Fruit fly (Drosophila melanogaster) whole organism, embryonic: ENCODE results near the gene Bsg.

Experiments used
- Awh ChIP-seq: fragments of 200-800 bp; sonication (Bioruptor generic); IDR thresholded peaks from 2 replicates; pipeline ENCODE4, ENCODE4 v1.3.6; 2022; ENCODE audit warnings: missing biosample characterization, missing genetic modification characterization
- BEAF-32 ChIP-seq: fragments of 200-800 bp; sonication (Bioruptor generic); optimal IDR thresholded peaks from 3 replicates; lab custom pipeline; 2017; ENCODE audit warnings: missing biosample characterization, missing genetic modification characterization, mild to moderate bottlenecking, moderate library complexity, missing genetic modification reagents
- BtbVII ChIP-seq: fragments of 200-800 bp; sonication (Bioruptor generic); optimal IDR thresholded peaks from 3 replicates; lab custom pipeline; 2017; ENCODE audit warnings: missing biosample characterization, mild to moderate bottlenecking, missing genetic modification characterization
- CG10979 ChIP-seq: fragments of 200-800 bp; sonication (Bioruptor generic); optimal IDR thresholded peaks from 2 replicates; lab custom pipeline; 2018; ENCODE audit warnings: missing biosample characterization, mild to moderate bottlenecking, missing genetic modification characterization, moderate library complexity
- CG13296 ChIP-seq: fragments of 200-800 bp; sonication (Bioruptor generic); optimal IDR thresholded peaks from 3 replicates; lab custom pipeline; 2018; ENCODE audit warnings: missing biosample characterization, mild to moderate bottlenecking, missing genetic modification characterization
- CG15479 ChIP-seq: fragments of 200-800 bp; sonication (Bioruptor generic); optimal IDR thresholded peaks from 3 replicates; lab custom pipeline; 2019; ENCODE audit warnings: missing biosample characterization, mild to moderate bottlenecking, missing genetic modification characterization, moderate library complexity
- CG1647 ChIP-seq: fragments of 200-800 bp; sonication (Bioruptor generic); optimal IDR thresholded peaks from 3 replicates; lab custom pipeline; 2016; ENCODE audit warnings: missing biosample characterization, missing genetic modification characterization
- CG16815 ChIP-seq: fragments of 200-800 bp; sonication (Bioruptor generic); optimal IDR thresholded peaks from 3 replicates; lab custom pipeline; 2017; ENCODE audit warnings: missing biosample characterization, mild to moderate bottlenecking, missing genetic modification characterization
- CG17359 ChIP-seq: fragments of 200-800 bp; sonication (Bioruptor generic); optimal IDR thresholded peaks from 3 replicates; lab custom pipeline; 2018; ENCODE audit warnings: missing biosample characterization, mild to moderate bottlenecking, missing genetic modification characterization, moderate library complexity
- CG17912 ChIP-seq: fragments of 200-800 bp; sonication (Bioruptor generic); optimal IDR thresholded peaks from 2 replicates; lab custom pipeline; 2018; ENCODE audit warnings: missing biosample characterization, mild to moderate bottlenecking, missing genetic modification characterization
- CG2199 ChIP-seq: fragments of 200-800 bp; sonication (Bioruptor generic); IDR thresholded peaks from 3 replicates; pipeline ENCODE4 v1.3.6; 2022; ENCODE audit warnings: missing biosample characterization, missing genetic modification characterization
- CG34376 ChIP-seq: fragments of 200-800 bp; sonication (Bioruptor generic); optimal IDR thresholded peaks from 2 replicates; lab custom pipeline; 2018; ENCODE audit warnings: missing biosample characterization, mild to moderate bottlenecking, missing genetic modification characterization
- CG4360 ChIP-seq: fragments of 200-800 bp; sonication (Bioruptor generic); IDR thresholded peaks from 2 replicates; pipeline ENCODE4 v1.3.6; 2022; ENCODE audit warnings: missing biosample characterization, missing genetic modification characterization
- CG4617 ChIP-seq: fragments of 200-800 bp; sonication (Bioruptor generic); optimal IDR thresholded peaks from 3 replicates; lab custom pipeline; 2016; ENCODE audit warnings: missing biosample characterization, missing genetic modification characterization, borderline replicate concordance
- CG4707 ChIP-seq: fragments of 200-800 bp; sonication (Bioruptor generic); optimal IDR thresholded peaks from 2 replicates; lab custom pipeline; 2018; ENCODE audit warnings: missing biosample characterization, mild to moderate bottlenecking, missing genetic modification characterization, moderate library complexity
- CG4854 ChIP-seq: fragments of 200-800 bp; sonication (Bioruptor generic); optimal IDR thresholded peaks from 2 replicates; lab custom pipeline; 2016; ENCODE audit warnings: missing biosample characterization, missing genetic modification characterization, inconsistent platforms
- CG6813 ChIP-seq: fragments of 200-800 bp; sonication (Bioruptor generic); optimal IDR thresholded peaks from 2 replicates; lab custom pipeline; 2017; ENCODE audit warnings: missing biosample characterization, missing genetic modification characterization, mild to moderate bottlenecking, moderate library complexity, missing genetic modification reagents
- CG9797 ChIP-seq: fragments of 200-800 bp; sonication (Bioruptor generic); optimal IDR thresholded peaks from 3 replicates; lab custom pipeline; 2018; ENCODE audit warnings: missing biosample characterization, mild to moderate bottlenecking, missing genetic modification characterization
- Dek ChIP-seq: fragments of 200-800 bp; sonication (Bioruptor generic); optimal IDR thresholded peaks from 3 replicates; lab custom pipeline; 2019; ENCODE audit warnings: missing biosample characterization, mild to moderate bottlenecking, missing genetic modification characterization, moderate library complexity
- Dfd ChIP-seq, 2 experiments: fragments of >200 bp; optimal IDR thresholded peaks; 2 replicates each; lab custom pipeline; 2017; ENCODE audit warnings: missing biosample characterization in 2 of 2, missing genetic modification characterization in 2 of 2
- Dll ChIP-seq: fragments of 200-800 bp; sonication (Bioruptor generic); IDR thresholded peaks from 4 replicates; pipeline ENCODE4 v1.3.6; 2022; ENCODE audit warnings: missing biosample characterization, missing genetic modification characterization; ENCODE audit not compliant: partially characterized antibody
- ERR ChIP-seq: fragments of 200-800 bp; sonication (Bioruptor generic); optimal IDR thresholded peaks from 2 replicates; lab custom pipeline; 2016; ENCODE audit warnings: missing biosample characterization, missing genetic modification characterization
- Fer3 ChIP-seq: fragments of 200-800 bp; sonication (Bioruptor generic); optimal IDR thresholded peaks from 2 replicates; lab custom pipeline; 2018; ENCODE audit warnings: missing biosample characterization, mild to moderate bottlenecking, missing genetic modification characterization, moderate library complexity
- Lpt ChIP-seq: fragments of >200 bp; optimal IDR thresholded peaks from 2 replicates; lab custom pipeline; 2018; ENCODE audit warnings: missing biosample characterization, missing genetic modification characterization
- MESR4 ChIP-seq: fragments of 200-800 bp; sonication (Bioruptor generic); optimal IDR thresholded peaks from 2 replicates; lab custom pipeline; 2018; ENCODE audit warnings: missing biosample characterization, mild to moderate bottlenecking, missing genetic modification characterization, moderate library complexity
- Pdp1 ChIP-seq, 2 experiments: fragments of 200-800 bp; sonication (Bioruptor generic); optimal IDR thresholded peaks; 3 replicates each; lab custom pipeline; 2016; ENCODE audit warnings: missing biosample characterization in 2 of 2, missing genetic modification characterization in 2 of 2, mild to moderate bottlenecking in 1 of 2, moderate library complexity in 1 of 2
- Six4 ChIP-seq: fragments of 200-800 bp; sonication (Bioruptor generic); optimal IDR thresholded peaks from 2 replicates; lab custom pipeline; 2016; ENCODE audit warnings: missing biosample characterization, missing genetic modification characterization
- Xrp1 ChIP-seq: fragments of 200-800 bp; sonication (Bioruptor generic); IDR thresholded peaks from 2 replicates; pipeline ENCODE4 v1.3.6; 2022; ENCODE audit warnings: missing biosample characterization, missing genetic modification characterization
- amos ChIP-seq: fragments of 200-800 bp; sonication (Bioruptor generic); IDR thresholded peaks from 2 replicates; pipeline ENCODE4 v1.3.6; 2022; ENCODE audit warnings: missing biosample characterization, missing genetic modification characterization; ENCODE audit not compliant: partially characterized antibody
- az2 ChIP-seq: fragments of 200-800 bp; sonication (Bioruptor generic); optimal IDR thresholded peaks from 3 replicates; lab custom pipeline; 2016; ENCODE audit warnings: missing biosample characterization, missing genetic modification characterization
- btn ChIP-seq: fragments of 200-800 bp; sonication (Bioruptor generic); optimal IDR thresholded peaks from 2 replicates; lab custom pipeline; 2016; ENCODE audit warnings: missing biosample characterization, missing genetic modification characterization
- crol ChIP-seq: fragments of 200-800 bp; sonication (Bioruptor generic); IDR thresholded peaks from 2 replicates; pipeline ENCODE4 v1.3.6; 2022; ENCODE audit warnings: missing biosample characterization, missing genetic modification characterization
- crp ChIP-seq, 2 experiments: fragments of 200-800 bp; sonication (Bioruptor generic); optimal IDR thresholded peaks; 2 replicates in 1 of 2; 3 replicates in 1 of 2; lab custom pipeline; 2017; ENCODE audit warnings: missing biosample characterization in 2 of 2, missing genetic modification characterization in 2 of 2, mild to moderate bottlenecking in 1 of 2, moderate library complexity in 1 of 2
- dpn ChIP-seq, 2 experiments: fragments of 200-800 bp; sonication (Bioruptor generic); optimal IDR thresholded peaks; 3 replicates each; lab custom pipeline; 2016; ENCODE audit warnings: missing biosample characterization in 2 of 2, missing genetic modification characterization in 2 of 2
- dysf ChIP-seq: fragments of 200-800 bp; sonication (Bioruptor generic); IDR thresholded peaks from 3 replicates; pipeline ENCODE4 v1.3.6; 2022; ENCODE audit warnings: missing biosample characterization, missing genetic modification characterization
- esg ChIP-seq: fragments of 200-800 bp; sonication (Bioruptor generic); conservative IDR thresholded peaks from 2 replicates; pipeline ENCODE4 v1.3.6; 2022; ENCODE audit warnings: missing biosample characterization, missing genetic modification characterization
- exex ChIP-seq: fragments of 200-800 bp; sonication (Bioruptor generic); optimal IDR thresholded peaks from 4 replicates; lab custom pipeline; 2018; ENCODE audit warnings: missing biosample characterization, mild to moderate bottlenecking, missing genetic modification characterization, moderate library complexity
- gt ChIP-seq: fragments of 200-800 bp; sonication (Bioruptor generic); IDR thresholded peaks from 2 replicates; pipeline ENCODE4 v1.3.6; 2022; ENCODE audit warnings: missing biosample characterization, missing genetic modification characterization
- h ChIP-seq: fragments of >200 bp; optimal IDR thresholded peaks from 2 replicates; lab custom pipeline; 2017
- maf-S ChIP-seq: fragments of 200-800 bp; sonication (Bioruptor generic); optimal IDR thresholded peaks from 2 replicates; lab custom pipeline; 2016; ENCODE audit warnings: missing biosample characterization, missing genetic modification characterization
- nom ChIP-seq: fragments of 200-800 bp; sonication (Bioruptor generic); optimal IDR thresholded peaks from 2 replicates; lab custom pipeline; 2017; ENCODE audit warnings: missing biosample characterization, missing genetic modification characterization, mild to moderate bottlenecking, moderate library complexity, missing genetic modification reagents
- pzg ChIP-seq: fragments of 200-800 bp; sonication (Bioruptor generic); optimal IDR thresholded peaks from 3 replicates; lab custom pipeline; 2018; ENCODE audit warnings: missing biosample characterization, mild to moderate bottlenecking, missing genetic modification characterization, moderate library complexity
- run ChIP-seq: fragments of 200-800 bp; sonication (Bioruptor generic); optimal IDR thresholded peaks from 3 replicates; lab custom pipeline; 2018; ENCODE audit warnings: missing biosample characterization, mild to moderate bottlenecking, missing genetic modification characterization
- sc ChIP-seq, 3 experiments: fragments of >200 bp in 2 of 3; fragments of 200-800 bp in 1 of 3; sonication (Bioruptor generic) in 1 of 3; optimal IDR thresholded peaks; 2 replicates in 2 of 3; 3 replicates in 1 of 3; lab custom pipeline; 2017; ENCODE audit warnings: mild to moderate bottlenecking in 1 of 3, missing biosample characterization in 1 of 3, missing genetic modification characterization in 1 of 3, missing genetic modification reagents in 1 of 3
- sens ChIP-seq: fragments of 200-800 bp; sonication (Bioruptor generic); peaks from one replicate; lab custom pipeline; 2016; ENCODE audit warnings: missing biosample characterization, missing genetic modification characterization
- sisA ChIP-seq: fragments of 200-800 bp; sonication (Bioruptor generic); IDR thresholded peaks from 2 replicates; pipeline ENCODE4 v1.3.6; 2022; ENCODE audit warnings: missing biosample characterization, missing genetic modification characterization
- stwl ChIP-seq: fragments of 200-800 bp; sonication (Bioruptor generic); optimal IDR thresholded peaks from 3 replicates; lab custom pipeline; 2018; ENCODE audit warnings: missing biosample characterization, mild to moderate bottlenecking, missing genetic modification characterization, moderate library complexity
- sug ChIP-seq: fragments of 200-800 bp; optimal IDR thresholded peaks from 2 replicates; lab custom pipeline; 2019; ENCODE audit warnings: missing biosample characterization, mild to moderate bottlenecking, missing genetic modification characterization, moderate library complexity
- tgo ChIP-seq: fragments of 200-800 bp; sonication (Bioruptor generic); IDR thresholded peaks from 3 replicates; pipeline ENCODE4 v1.3.6; 2022; ENCODE audit warnings: missing biosample characterization, missing genetic modification characterization

The Bsg gene

dm6 chr2L:8116632-8117193 is 33.5 kb downstream of the Bsg start:
- TF ChIP-seq CG17912 (no peak), Lpt (no peak), BtbVII (GFP tag; lab: Kevin White, UChicago) (peak; percentile 82), CG34376 (GFP tag; lab: Kevin White, UChicago) (peak; percentile 48), CG13296 (GFP tag; lab: Kevin White, UChicago) (peak; percentile 31), sug (peak; percentile 55), maf-S (no peak), exex (tag; lab: Kevin White, UChicago) (peak; percentile 91), Fer3 (tag; lab: Kevin White, UChicago) (no peak), CG16815 (GFP tag; lab: Kevin White, UChicago) (no peak), Awh (GFP tag; lab: Robert Waterston, UW) (no peak), CG9797 (GFP tag; lab: Kevin White, UChicago) (no peak), nom (GFP tag; lab: Kevin White, UChicago) (no peak), gt (GFP tag; lab: Robert Waterston, UW) (no peak), stwl (tag; lab: Kevin White, UChicago) (no peak), Six4 (GFP tag; lab: Kevin White, UChicago) (no peak), CG15479 (peak; percentile 92), run (no peak), Dek (tag; lab: Kevin White, UChicago) (no peak), sisA (GFP tag; lab: Robert Waterston, UW) (no peak), amos (no peak), CG6813 (GFP tag; lab: Kevin White, UChicago) (no peak), CG2199 (GFP tag; lab: Robert Waterston, UW) (0 out of 3 replicates have a peak, but pooled peaks have one; percentile 29), btn (GFP tag; lab: Kevin White, UChicago) (no peak), dysf (no peak), CG17359 (tag; lab: Kevin White, UChicago) (no peak), ERR (no peak), sc (optimal IDR thresholded peaks at IDR 0.05; lab: Kevin White, UChicago) (no peak), sc (GFP tag; optimal IDR thresholded peaks at IDR 0.05; lab: Kevin White, UChicago) (no peak), Pdp1 (GFP tag; optimal IDR thresholded peaks at IDR 0.05; lab: Kevin White, UChicago) (peak in 1 of 2 experiments; percentile 61)

- TF ChIP-seq Dll = 0 out of 4 replicates have a peak, but pooled peaks have one; percentile 15
- TF ChIP-seq esg (GFP tag; lab: Robert Waterston, UW) = no peak
- TF ChIP-seq Xrp1 (GFP tag; lab: Robert Waterston, UW) = no peak
- peak; percentile 89 for TF ChIP-seq crol (GFP tag; lab: Robert Waterston, UW)
- no peak for TF ChIP-seq Dfd (GFP tag; optimal IDR thresholded peaks at IDR 0.05; lab: Kevin White, UChicago)
- no peak for TF ChIP-seq dpn (GFP tag; optimal IDR thresholded peaks at IDR 0.05; lab: Kevin White, UChicago)
- TF ChIP-seq crp (GFP tag; optimal IDR thresholded peaks at IDR 0.05; lab: Kevin White, UChicago) = peak in 1 of 2 experiments; percentile 72
- TF ChIP-seq MESR4 = peak; percentile 90
- peak; percentile 58 for TF ChIP-seq CG4617 (GFP tag; lab: Kevin White, UChicago)
- peak; percentile 3 for TF ChIP-seq BEAF-32 (GFP tag; lab: Kevin White, UChicago)
- TF ChIP-seq CG1647 = no peak
- TF ChIP-seq h = no peak
- peak; percentile 63 for TF ChIP-seq CG4854 (GFP tag; lab: Kevin White, UChicago)
- no peak for TF ChIP-seq az2 (GFP tag; lab: Kevin White, UChicago)
- no peak for TF ChIP-seq tgo (GFP tag; lab: Robert Waterston, UW)
- TF ChIP-seq pzg (GFP tag; lab: Kevin White, UChicago) = peak; percentile 42
- TF ChIP-seq sens = peak; percentile 30
- TF ChIP-seq CG10979 (tag; lab: Kevin White, UChicago) = no peak
- no peak for TF ChIP-seq CG4360 (GFP tag; lab: Robert Waterston, UW)
- no peak for TF ChIP-seq CG4707 (GFP tag; lab: Kevin White, UChicago)
These were observed 40.6 kb downstream of the Bsg start, which contains the start of the genes mon2 and CG8673 for dm6 chr2L:8123711-8124379. Gene mon2, minus strand, starts transcription at chr2L:8124010. Gene CG8673, plus strand, starts transcription at chr2L:8124329.
